Worm (Caenorhabditis elegans) whole organism, L4 larva: ENCODE data around the gene Y54F10AR.2.

ENCODE experiments used
- ama-1 ChIP-seq: fragments of 150-350 bp; optimal IDR thresholded peaks from 2 replicates; lab custom pipeline; 2014; ENCODE audit warnings: inconsistent platforms, mixed read lengths
- arid-1 ChIP-seq: fragments of 200-800 bp; sonication (Bioruptor generic); conservative IDR thresholded peaks from 2 replicates; pipeline ENCODE4 v1.3.6; 2022; ENCODE audit warnings: missing genetic modification reagents, missing genetic modification characterization, missing compliant biosample characterization
- duxl-1 ChIP-seq: sonication (generic microtip); optimal IDR thresholded peaks from 2 replicates; lab custom pipeline; 2016; ENCODE audit warnings: mild to moderate bottlenecking, missing genetic modification characterization, moderate library complexity, missing compliant biosample characterization; ENCODE audit not compliant: poor library complexity
- fkh-10 ChIP-seq: fragments of 150-350 bp; optimal IDR thresholded peaks from 2 replicates; lab custom pipeline; 2014; ENCODE audit warnings: missing biosample characterization, missing genetic modification reagents, missing genetic modification characterization
- lir-3 ChIP-seq: sonication (generic microtip); optimal IDR thresholded peaks from 2 replicates; lab custom pipeline; 2016; ENCODE audit warnings: mild to moderate bottlenecking, missing genetic modification characterization, missing compliant biosample characterization
- mdl-1 ChIP-seq, 2 experiments: fragments of 150-350 bp in 1 of 2; sonication (generic microtip) in 1 of 2; optimal IDR thresholded peaks; 2 replicates each; lab custom pipeline; 2014 to 2017; ENCODE audit warnings: missing biosample characterization in 2 of 2, missing genetic modification characterization in 2 of 2
- nhr-237 ChIP-seq: sonication (generic microtip); optimal IDR thresholded peaks from 2 replicates; lab custom pipeline; 2017; ENCODE audit warnings: missing biosample characterization, missing genetic modification characterization
- nhr-28 ChIP-seq: fragments of 150-350 bp; optimal IDR thresholded peaks from 2 replicates; lab custom pipeline; 2014; ENCODE audit warnings: missing biosample characterization, missing genetic modification characterization
- nhr-48 ChIP-seq: sonication (generic microtip); optimal IDR thresholded peaks from 2 replicates; lab custom pipeline; 2016; ENCODE audit warnings: mild to moderate bottlenecking, missing genetic modification characterization, missing compliant biosample characterization
- nhr-76 ChIP-seq: fragments of 150-350 bp; optimal IDR thresholded peaks from 2 replicates; lab custom pipeline; 2014; ENCODE audit warnings: missing biosample characterization, missing genetic modification characterization
- nhr-77 ChIP-seq: fragments of 150-350 bp; optimal IDR thresholded peaks from 2 replicates; lab custom pipeline; 2014; ENCODE audit warnings: missing biosample characterization, missing genetic modification characterization
- pha-4 ChIP-seq, 2 experiments: fragments of 150-350 bp in 1 of 2; fragments of 200-800 bp in 1 of 2; sonication (Bioruptor generic) in 1 of 2; IDR thresholded peaks in 1 of 2; optimal IDR thresholded peaks in 1 of 2; 2 replicates each; pipeline versions ENCODE4 v1.3.6 to Lab custom; 2014 to 2022; ENCODE audit warnings: missing genetic modification characterization in 2 of 2, missing genetic modification reagents in 2 of 2, missing biosample characterization in 1 of 2, missing compliant biosample characterization in 1 of 2
- unc-62 ChIP-seq, 3 experiments: fragments of 150-350 bp in 1 of 3; sonication (generic microtip); optimal IDR thresholded peaks in 2 of 3; peaks in 1 of 3; 1 replicate in 1 of 3; 2 replicates in 2 of 3; lab custom pipeline; 2014 to 2017; ENCODE audit warnings: missing biosample characterization in 3 of 3, missing genetic modification characterization in 3 of 3, missing genetic modification reagents in 3 of 3, missing genotype in 1 of 3

ce11 chrIII:2561410-2561809 lies 9.9 kb downstream of the Y54F10AR.2 start, which contains the start of gene nhr-239:
- TF ChIP-seq mdl-1 (tag; optimal IDR thresholded peaks at IDR 0.05; lab: Kevin White, UChicago) (no peak), nhr-237 (tag; lab: Kevin White, UChicago) (no peak), nhr-77 (tag; lab: Kevin White, UChicago) (no peak), nhr-28 (tag; lab: Kevin White, UChicago) (no peak), fkh-10 (no peak), duxl-1 (tag; lab: Kevin White, UChicago) (no peak), nhr-48 (tag; lab: Kevin White, UChicago) (no peak), arid-1 (GFP tag; lab: Robert Waterston, UW) (no peak), unc-62 (GFP tag; optimal IDR thresholded peaks at IDR 0.05 in 1 of 2; lab: Kevin White, UChicago) (no peak), unc-62 (tag; optimal IDR thresholded peaks at IDR 0.05; lab: Kevin White, UChicago) (no peak), ama-1 (lab: Kevin White, UChicago) (no peak), nhr-76 (tag; lab: Kevin White, UChicago) (no peak), lir-3 (tag; lab: Kevin White, UChicago) (no peak), pha-4 (GFP tag; IDR thresholded peaks at IDR 0.05; lab: Robert Waterston, UW) (no peak), pha-4 (tag; optimal IDR thresholded peaks at IDR 0.05; lab: Kevin White, UChicago) (no peak)
